Worm (Caenorhabditis elegans): ENCODE data around the gene K09C4.4.

- TF ChIP-seq lsy-2 (tag; optimal IDR thresholded peaks at IDR 0.05) (no peak), snpc-4 (tag; optimal IDR thresholded peaks at IDR 0.05) (no peak), unc-39 (tag; optimal IDR thresholded peaks at IDR 0.05) (no peak), mep-1 (tag; optimal IDR thresholded peaks at IDR 0.05) (no peak), pha-4 (tag; optimal IDR thresholded peaks at IDR 0.05) (no peak), blmp-1 (tag; optimal IDR thresholded peaks at IDR 0.05) (no peak), nhr-237 (tag; optimal IDR thresholded peaks at IDR 0.05) (no peak), lin-13 (tag; optimal IDR thresholded peaks at IDR 0.05) (no peak), mab-5 (tag; optimal IDR thresholded peaks at IDR 0.05) (no peak), mls-2 (tag; optimal IDR thresholded peaks at IDR 0.05) (no peak), elt-1 (tag; optimal IDR thresholded peaks at IDR 0.05; ENCODE audit: borderline replicate concordance, insufficient read depth) (no peak), cnd-1 (tag; optimal IDR thresholded peaks at IDR 0.05) (no peak), unc-62 (GFP tag; optimal IDR thresholded peaks at IDR 0.05) (no peak)
These were observed 30.4 kb upstream of the K09C4.4 start, which contains the start of gene lbp-1 for ce11 chrX:3258842-3259241.

Measured in whole organism, mixed stage, embryonic.